Fruit fly (Drosophila melanogaster): ENCODE measurements around the gene CG31676.
A peak's percentile ranks its signal among the peaks of the same experiment; 100 is the strongest.

CG31676 gene

dm6 chr2L:20898478-20899075 is 58.0 kb downstream of the CG31676 start:
- TF ChIP-seq kay (GFP tag; ENCODE audit: borderline replicate concordance): peak; percentile 58
- no peak for TF ChIP-seq CG7045 (GFP tag; optimal IDR thresholded peaks at IDR 0.05)
